Fruit fly (Drosophila melanogaster): ENCODE measurements around the gene FarO.

The FarO gene

DNA sequence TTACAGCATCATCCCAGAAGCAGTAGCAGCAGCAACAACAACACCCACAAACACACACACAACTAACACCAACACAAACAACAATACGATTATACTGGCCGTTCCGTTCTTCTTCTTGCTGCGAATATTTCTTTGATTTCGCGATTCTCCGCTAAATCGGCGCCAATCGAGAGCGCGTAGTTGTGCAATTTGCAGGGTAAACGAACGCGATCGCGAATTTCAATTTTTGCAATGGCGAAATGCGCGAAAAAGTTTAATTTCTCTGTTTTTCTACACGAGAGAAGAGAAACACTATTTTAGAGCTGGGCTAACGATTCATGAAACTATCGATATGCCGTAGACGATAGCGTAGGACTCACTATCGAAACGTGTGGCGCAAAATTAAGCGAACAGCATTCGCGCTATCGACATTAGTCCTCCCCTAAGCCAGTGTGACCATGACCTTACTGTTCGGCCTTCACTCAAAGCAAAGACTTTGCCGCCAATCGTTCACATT is 45.0 kb downstream of the FarO start, which contains the start of gene wapl (continued):
- peak; percentile 75 for TF ChIP-seq Ets65A (GFP tag)
- TF ChIP-seq CG13287 (GFP tag; IDR thresholded peaks at IDR 0.05; ENCODE audit: partially characterized antibody) = peak; percentile 96
- TF ChIP-seq zen (tag; optimal IDR thresholded peaks at IDR 0.05) = peak; percentile 22
- TF ChIP-seq CG10147 (GFP tag; optimal IDR thresholded peaks at IDR 0.05) = peak; percentile 25
- peak; percentile 8 for TF ChIP-seq CG1792 (GFP tag; optimal IDR thresholded peaks at IDR 0.05)
- TF ChIP-seq MBD-R2 (GFP tag; IDR thresholded peaks at IDR 0.05) = peak; percentile 52
- TF ChIP-seq YL-1 (GFP tag; optimal IDR thresholded peaks at IDR 0.05) = peak; percentile 36
- TF ChIP-seq CG8290 (GFP tag; optimal IDR thresholded peaks at IDR 0.05) = peak; percentile 12
- peak in 1 of 2 experiments; percentile 76 for TF ChIP-seq CG8290 (tag; optimal IDR thresholded peaks at IDR 0.05)
- TF ChIP-seq peb (GFP tag; IDR thresholded peaks at IDR 0.05) = no peak
- TF ChIP-seq CG15011 (GFP tag; optimal IDR thresholded peaks at IDR 0.05) = no peak
- TF ChIP-seq gcm2 (GFP tag; optimal IDR thresholded peaks at IDR 0.05) = peak; percentile 48
- TF ChIP-seq ci (GFP tag; IDR thresholded peaks at IDR 0.05) = peak; percentile 44; the same call in 1 of the 3 replicates
- TF ChIP-seq Doc3 (GFP tag; IDR thresholded peaks at IDR 0.05; ENCODE audit: partially characterized antibody) = peak; percentile 91
- no peak for TF ChIP-seq Gsc (GFP tag; IDR thresholded peaks at IDR 0.05)
- TF ChIP-seq corto (GFP tag; optimal IDR thresholded peaks at IDR 0.05) = no peak
- no peak for TF ChIP-seq sd (tag; optimal IDR thresholded peaks at IDR 0.05)
- TF ChIP-seq prd (optimal IDR thresholded peaks at IDR 0.05) = no peak
- peak; percentile 32; the same call in 1 of the 3 replicates for TF ChIP-seq prd (GFP tag; IDR thresholded peaks at IDR 0.05)
- TF ChIP-seq vvl (GFP tag; IDR thresholded peaks at IDR 0.05) = peak; percentile 61
- TF ChIP-seq tx (GFP tag; optimal IDR thresholded peaks at IDR 0.05) = no peak
- TF ChIP-seq CG14710 (tag; optimal IDR thresholded peaks at IDR 0.05) = peak; percentile 69
- TF ChIP-seq Opbp (GFP tag; IDR thresholded peaks at IDR 0.05; ENCODE audit: partially characterized antibody) = peak; percentile 97
- no peak for TF ChIP-seq CG8388 (GFP tag; optimal IDR thresholded peaks at IDR 0.05)
- no peak for TF ChIP-seq CG10274 (GFP tag; optimal IDR thresholded peaks at IDR 0.05)
- TF ChIP-seq Nf-YC (tag; optimal IDR thresholded peaks at IDR 0.05) = peak; percentile 21
- TF ChIP-seq CkIIα-i1 (GFP tag; IDR thresholded peaks at IDR 0.05) = no peak
- no peak for TF ChIP-seq disco-r (GFP tag; optimal IDR thresholded peaks at IDR 0.05)
- TF ChIP-seq Pdp1 (GFP tag; optimal IDR thresholded peaks at IDR 0.05) = peak in 1 of 2 experiments; percentile 44
- no peak for TF ChIP-seq luna (GFP tag; optimal IDR thresholded peaks at IDR 0.05)
- no peak for TF ChIP-seq CG17912 (GFP tag; optimal IDR thresholded peaks at IDR 0.05)
- TF ChIP-seq abd-A (tag; optimal IDR thresholded peaks at IDR 0.05) = peak; percentile 64
- TF ChIP-seq CG15514 (GFP tag; optimal IDR thresholded peaks at IDR 0.05) = peak; percentile 83
- peak; percentile 94 for TF ChIP-seq CG42726 (GFP tag; IDR thresholded peaks at IDR 0.05; ENCODE audit: partially characterized antibody)
- peak; percentile 46 for TF ChIP-seq Xbp1 (GFP tag; optimal IDR thresholded peaks at IDR 0.05)
- TF ChIP-seq HmgD (GFP tag; optimal IDR thresholded peaks at IDR 0.05) = peak; percentile 76
- peak; percentile 9 for TF ChIP-seq ems (GFP tag; optimal IDR thresholded peaks at IDR 0.05)
- TF ChIP-seq CG17829 (tag; optimal IDR thresholded peaks at IDR 0.05) = peak; percentile 14
- TF ChIP-seq CG4282 (GFP tag; optimal IDR thresholded peaks at IDR 0.05) = no peak
- peak; percentile 93 for TF ChIP-seq ato (GFP tag; IDR thresholded peaks at IDR 0.05; ENCODE audit: partially characterized antibody)
- TF ChIP-seq Rfx (GFP tag; IDR thresholded peaks at IDR 0.05) = peak; percentile 71
- TF ChIP-seq HLH54F (GFP tag; optimal IDR thresholded peaks at IDR 0.05) = peak; percentile 47
- 0 out of 3 replicates have a peak, but pooled peaks have one; percentile 23 for TF ChIP-seq CG11695 (GFP tag; IDR thresholded peaks at IDR 0.05)
- no peak for TF ChIP-seq wor (GFP tag; IDR thresholded peaks at IDR 0.05)
- TF ChIP-seq CG12659 (GFP tag; optimal IDR thresholded peaks at IDR 0.05) = peak; percentile 61
- TF ChIP-seq pfk (GFP tag; optimal IDR thresholded peaks at IDR 0.05) = no peak
- TF ChIP-seq CG14860 (GFP tag; IDR thresholded peaks at IDR 0.05; ENCODE audit: partially characterized antibody) = peak; percentile 87
- no peak for TF ChIP-seq CG12769 (tag; optimal IDR thresholded peaks at IDR 0.05)
- peak; percentile 37 for TF ChIP-seq CHES-1-like (GFP tag; optimal IDR thresholded peaks at IDR 0.05)
- peak; percentile 91 for TF ChIP-seq inv (GFP tag; IDR thresholded peaks at IDR 0.05; ENCODE audit: partially characterized antibody)
